1 fruit fly cellular context compared by ENCODE assay signal in the genomic region with DNA sequence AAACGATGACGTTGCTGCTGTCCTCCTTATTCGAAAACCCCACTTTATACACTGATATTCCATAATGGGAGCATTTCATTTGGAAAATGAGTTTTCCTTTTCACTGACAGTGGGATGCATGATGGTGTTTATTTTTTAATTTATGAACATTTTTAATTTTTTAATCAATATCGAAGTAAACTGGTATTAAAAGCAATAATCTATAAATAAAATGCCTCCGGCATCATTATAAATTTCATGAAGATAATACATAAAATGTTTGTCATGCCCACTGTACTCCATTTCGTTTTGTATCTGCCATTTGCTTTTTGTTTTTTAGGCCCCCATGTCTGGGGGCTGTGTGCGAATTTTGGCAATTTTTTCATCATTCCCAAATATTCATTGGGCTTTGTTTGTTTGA.
TF ChIP-seq lines count a peak whose summit lies in the region.

No protein-coding gene starts in this region.

TF ChIP-seq in whole organism, embryonic, 481 proteins besides CTCF, POLR2A, EP300 and RAD21 (continued from another document and continues in another):
- TF ChIP-seq CG8388 (GFP tag; optimal IDR thresholded peaks at IDR 0.05; lab: Kevin White, UChicago) (peak; percentile 60), Mad (GFP tag; optimal IDR thresholded peaks at IDR 0.05; lab: Kevin White, UChicago) (no peak), NC2α (GFP tag; optimal IDR thresholded peaks at IDR 0.05; lab: Kevin White, UChicago) (no peak), Ada2b (GFP tag; IDR thresholded peaks at IDR 0.05; lab: Robert Waterston, UW) (peak; percentile 50; the same call in 1 of the 2 replicates), CG5953 (GFP tag; IDR thresholded peaks at IDR 0.05; lab: Robert Waterston, UW) (peak; percentile 54; the same call in 1 of the 2 replicates), ato (GFP tag; IDR thresholded peaks at IDR 0.05; lab: Robert Waterston, UW; ENCODE audit: partially characterized antibody) (no peak), zf30C (GFP tag; optimal IDR thresholded peaks at IDR 0.05; lab: Kevin White, UChicago) (no peak), Ravus (GFP tag; IDR thresholded peaks at IDR 0.05; lab: Robert Waterston, UW) (no peak), corto (GFP tag; optimal IDR thresholded peaks at IDR 0.05; lab: Kevin White, UChicago) (no peak), wdn (GFP tag; IDR thresholded peaks at IDR 0.05; lab: Robert Waterston, UW) (peak; percentile 59; the same call in 1 of the 2 replicates), Kr (GFP tag; optimal IDR thresholded peaks at IDR 0.05; lab: Kevin White, UChicago) (no peak), CoRest (tag; optimal IDR thresholded peaks at IDR 0.05; lab: Kevin White, UChicago) (peak; percentile 56), gro (GFP tag; optimal IDR thresholded peaks at IDR 0.05; lab: Kevin White, UChicago) (peak; percentile 49), ems (GFP tag; optimal IDR thresholded peaks at IDR 0.05; lab: Kevin White, UChicago) (peak; percentile 14), croc (GFP tag; conservative IDR thresholded peaks at IDR 0.05; lab: Robert Waterston, UW) (peak; percentile 23; the same call in 1 of the 3 replicates), toy (GFP tag; IDR thresholded peaks at IDR 0.05; lab: Robert Waterston, UW) (no peak), CG15601 (tag; optimal IDR thresholded peaks at IDR 0.05; lab: Kevin White, UChicago) (peak; percentile 23), CG14667 (GFP tag; IDR thresholded peaks at IDR 0.05; lab: Robert Waterston, UW) (no peak; the same call in 1 of the 2 replicates), gcm2 (GFP tag; optimal IDR thresholded peaks at IDR 0.05; lab: Kevin White, UChicago) (no peak), Meics (GFP tag; optimal IDR thresholded peaks at IDR 0.05; lab: Kevin White, UChicago) (peak; percentile 75), D19B (GFP tag; optimal IDR thresholded peaks at IDR 0.05; lab: Kevin White, UChicago) (peak; percentile 9), sqz (GFP tag; optimal IDR thresholded peaks at IDR 0.05; lab: Kevin White, UChicago) (peak; percentile 5), CG7271 (tag; optimal IDR thresholded peaks at IDR 0.05; lab: Kevin White, UChicago) (no peak), CG17912 (GFP tag; optimal IDR thresholded peaks at IDR 0.05; lab: Kevin White, UChicago) (no peak), peb (GFP tag; IDR thresholded peaks at IDR 0.05; lab: Robert Waterston, UW) (no peak), CG12219 (GFP tag; optimal IDR thresholded peaks at IDR 0.05; lab: Kevin White, UChicago) (peak; percentile 21), Fer3 (tag; optimal IDR thresholded peaks at IDR 0.05; lab: Kevin White, UChicago) (peak; percentile 69), CG11560 (tag; IDR thresholded peaks at IDR 0.05; lab: Robert Waterston, UW) (peak; percentile 25; the same call in 1 of the 3 replicates), Sox102F (GFP tag; optimal IDR thresholded peaks at IDR 0.05; lab: Kevin White, UChicago) (peak; percentile 76), sens-2 (GFP tag; IDR thresholded peaks at IDR 0.05; lab: Robert Waterston, UW) (no peak), D19A (tag; optimal IDR thresholded peaks at IDR 0.05; lab: Kevin White, UChicago) (peak; percentile 40), Stat92E (GFP tag; optimal IDR thresholded peaks at IDR 0.05; lab: Kevin White, UChicago) (no peak), jumu (GFP tag; optimal IDR thresholded peaks at IDR 0.05; lab: Kevin White, UChicago) (no peak), nmo (GFP tag; optimal IDR thresholded peaks at IDR 0.05; lab: Kevin White, UChicago) (peak; percentile 64), p53 (GFP tag; optimal IDR thresholded peaks at IDR 0.05; lab: Kevin White, UChicago) (no peak), CG6654 (GFP tag; optimal IDR thresholded peaks at IDR 0.05; lab: Kevin White, UChicago) (no peak), trem (tag; optimal IDR thresholded peaks at IDR 0.05; lab: Kevin White, UChicago) (peak; percentile 22), Xrp1 (GFP tag; IDR thresholded peaks at IDR 0.05; lab: Robert Waterston, UW) (peak; percentile 72; the same call in 1 of the 2 replicates), CG7786 (GFP tag; optimal IDR thresholded peaks at IDR 0.05; lab: Kevin White, UChicago) (peak; percentile 25), nom (GFP tag; optimal IDR thresholded peaks at IDR 0.05; lab: Kevin White, UChicago) (no peak), CkIIα-i1 (GFP tag; IDR thresholded peaks at IDR 0.05; lab: Robert Waterston, UW) (no peak), kah (GFP tag; optimal IDR thresholded peaks at IDR 0.05; lab: Kevin White, UChicago) (no peak), CG31388 (GFP tag; optimal IDR thresholded peaks at IDR 0.05; lab: Kevin White, UChicago) (no peak), CG9876 (GFP tag; optimal IDR thresholded peaks at IDR 0.05; lab: Kevin White, UChicago) (no peak), CG12391 (tag; optimal IDR thresholded peaks at IDR 0.05; lab: Kevin White, UChicago) (peak; percentile 71), odd (GFP tag; optimal IDR thresholded peaks at IDR 0.05; lab: Kevin White, UChicago) (no peak), ase (GFP tag; IDR thresholded peaks at IDR 0.05; lab: Robert Waterston, UW) (no peak), sd (tag; optimal IDR thresholded peaks at IDR 0.05; lab: Kevin White, UChicago) (peak; percentile 16), Hr51 (GFP tag; optimal IDR thresholded peaks at IDR 0.05; lab: Kevin White, UChicago) (peak in 1 of 2 experiments; percentile 77), tx (GFP tag; optimal IDR thresholded peaks at IDR 0.05; lab: Kevin White, UChicago) (no peak), CG6854 (GFP tag; optimal IDR thresholded peaks at IDR 0.05; lab: Kevin White, UChicago) (peak; percentile 15), Ets65A (GFP tag; lab: Kevin White, UChicago) (no peak), CG18764 (GFP tag; optimal IDR thresholded peaks at IDR 0.05; lab: Kevin White, UChicago) (peak; percentile 43), Mrtf (GFP tag; IDR thresholded peaks at IDR 0.05; lab: Robert Waterston, UW) (no peak), kni (GFP tag; optimal IDR thresholded peaks at IDR 0.05; lab: Kevin White, UChicago) (no peak), CHES-1-like (GFP tag; optimal IDR thresholded peaks at IDR 0.05; lab: Kevin White, UChicago) (no peak), CG14965 (GFP tag; optimal IDR thresholded peaks at IDR 0.05; lab: Kevin White, UChicago; ENCODE audit: borderline replicate concordance) (no peak), Myb (GFP tag; optimal IDR thresholded peaks at IDR 0.05; lab: Kevin White, UChicago) (peak; percentile 8), sr (GFP tag; IDR thresholded peaks at IDR 0.05; lab: Robert Waterston, UW) (no peak), Mes4 (GFP tag; optimal IDR thresholded peaks at IDR 0.05; lab: Kevin White, UChicago) (no peak), Sin3A (optimal IDR thresholded peaks at IDR 0.05; lab: Kevin White, UChicago) (no peak), CG11093 (GFP tag; IDR thresholded peaks at IDR 0.05; lab: Robert Waterston, UW) (0 out of 3 replicates have a peak, but pooled peaks have one; percentile 34), prd (optimal IDR thresholded peaks at IDR 0.05; lab: Kevin White, UChicago) (no peak), prd (GFP tag; IDR thresholded peaks at IDR 0.05; lab: Robert Waterston, UW) (peak; percentile 67), run (tag; optimal IDR thresholded peaks at IDR 0.05; lab: Kevin White, UChicago) (peak; percentile 27), abd-A (tag; optimal IDR thresholded peaks at IDR 0.05; lab: Kevin White, UChicago) (peak; percentile 56), CG11695 (GFP tag; IDR thresholded peaks at IDR 0.05; lab: Robert Waterston, UW) (peak; percentile 83), CG7372 (GFP tag; IDR thresholded peaks at IDR 0.05; lab: Robert Waterston, UW) (peak; percentile 35; the same call in 1 of the 2 replicates), NfI (GFP tag; optimal IDR thresholded peaks at IDR 0.05; lab: Kevin White, UChicago) (peak; percentile 41), CG6683 (GFP tag; optimal IDR thresholded peaks at IDR 0.05; lab: Kevin White, UChicago) (peak; percentile 43), ab (GFP tag; optimal IDR thresholded peaks at IDR 0.05; lab: Kevin White, UChicago) (no peak), grn (GFP tag; optimal IDR thresholded peaks at IDR 0.05; lab: Kevin White, UChicago) (no peak), CG10366 (GFP tag; IDR thresholded peaks at IDR 0.05; lab: Robert Waterston, UW) (peak; percentile 66), CG14710 (tag; optimal IDR thresholded peaks at IDR 0.05; lab: Kevin White, UChicago) (peak; percentile 32), gsb-n (tag; optimal IDR thresholded peaks at IDR 0.05; lab: Kevin White, UChicago) (no peak), bcd (GFP tag; optimal IDR thresholded peaks at IDR 0.05; lab: Kevin White, UChicago) (peak; percentile 39), CG10431 (GFP tag; optimal IDR thresholded peaks at IDR 0.05; lab: Kevin White, UChicago) (no peak), insv (GFP tag; optimal IDR thresholded peaks at IDR 0.05; lab: Kevin White, UChicago) (no peak), CG7357 (GFP tag; IDR thresholded peaks at IDR 0.05; lab: Robert Waterston, UW) (0 out of 3 replicates have a peak, but pooled peaks have one; percentile 53), Atf-2 (GFP tag; optimal IDR thresholded peaks at IDR 0.05; lab: Kevin White, UChicago) (no peak), stc (GFP tag; IDR thresholded peaks at IDR 0.05; lab: Robert Waterston, UW) (peak; percentile 28; the same call in 1 of the 2 replicates), otp (GFP tag; IDR thresholded peaks at IDR 0.05; lab: Robert Waterston, UW) (0 out of 3 replicates have a peak, but pooled peaks have one; percentile 58), CG18476 (GFP tag; optimal IDR thresholded peaks at IDR 0.05; lab: Kevin White, UChicago) (peak; percentile 22), Adf1 (GFP tag; IDR thresholded peaks at IDR 0.05; lab: Robert Waterston, UW) (peak; percentile 38; the same call in 1 of the 2 replicates), CG13296 (GFP tag; optimal IDR thresholded peaks at IDR 0.05; lab: Kevin White, UChicago) (peak; percentile 62), MESR4 (GFP tag; optimal IDR thresholded peaks at IDR 0.05; lab: Kevin White, UChicago) (no peak), CG13624 (GFP tag; optimal IDR thresholded peaks at IDR 0.05; lab: Kevin White, UChicago) (peak; percentile 44), Ets97D (GFP tag; optimal IDR thresholded peaks at IDR 0.05; lab: Kevin White, UChicago) (no peak), Eip74EF (GFP tag; optimal IDR thresholded peaks at IDR 0.05; lab: Kevin White, UChicago) (peak in 1 of 2 experiments; percentile 9), bbx (GFP tag; IDR thresholded peaks at IDR 0.05; lab: Robert Waterston, UW; ENCODE audit: partially characterized antibody) (no peak), CG3726 (GFP tag; IDR thresholded peaks at IDR 0.05; lab: Robert Waterston, UW) (peak; percentile 63; the same call in 1 of the 3 replicates), lmd (GFP tag; IDR thresholded peaks at IDR 0.05; lab: Robert Waterston, UW) (peak; percentile 75), CG11504 (tag; optimal IDR thresholded peaks at IDR 0.05; lab: Kevin White, UChicago) (peak; percentile 78), her (GFP tag; optimal IDR thresholded peaks at IDR 0.05; lab: Kevin White, UChicago) (no peak), lilli (GFP tag; optimal IDR thresholded peaks at IDR 0.05; lab: Kevin White, UChicago) (peak; percentile 51), CG6765 (GFP tag; optimal IDR thresholded peaks at IDR 0.05; lab: Kevin White, UChicago) (no peak), CG14050 (GFP tag; IDR thresholded peaks at IDR 0.05; lab: Robert Waterston, UW) (peak; percentile 46; the same call in 2 of the 3 replicates), Scr (GFP tag; IDR thresholded peaks at IDR 0.05; lab: Robert Waterston, UW; ENCODE audit: partially characterized antibody) (no peak), E2f1 (GFP tag; IDR thresholded peaks at IDR 0.05; lab: Robert Waterston, UW) (peak; percentile 65), PHDP (tag; optimal IDR thresholded peaks at IDR 0.05; lab: Kevin White, UChicago) (peak; percentile 81), CG2116 (GFP tag; optimal IDR thresholded peaks at IDR 0.05; lab: Kevin White, UChicago) (peak; percentile 10), CG8924 (tag; optimal IDR thresholded peaks at IDR 0.05; lab: Kevin White, UChicago) (peak; percentile 71), CG9437 (GFP tag; optimal IDR thresholded peaks at IDR 0.05; lab: Kevin White, UChicago) (peak; percentile 29), CG2678 (tag; optimal IDR thresholded peaks at IDR 0.05; lab: Kevin White, UChicago) (peak; percentile 78), Usf (GFP tag; optimal IDR thresholded peaks at IDR 0.05; lab: Kevin White, UChicago) (no peak), sens (GFP tag; lab: Kevin White, UChicago) (peak; percentile 91), bigmax (GFP tag; optimal IDR thresholded peaks at IDR 0.05; lab: Kevin White, UChicago) (no peak), nerfin-2 (GFP tag; IDR thresholded peaks at IDR 0.05; lab: Robert Waterston, UW; ENCODE audit: partially characterized antibody) (no peak), CG12071 (GFP tag; optimal IDR thresholded peaks at IDR 0.05; lab: Kevin White, UChicago) (no peak), CG17328 (GFP tag; IDR thresholded peaks at IDR 0.05; lab: Robert Waterston, UW) (peak; percentile 52), E2f2 (GFP tag; IDR thresholded peaks at IDR 0.05; lab: Robert Waterston, UW) (0 out of 2 replicates have a peak, but pooled peaks have one; percentile 34), Jarid2 (GFP tag; optimal IDR thresholded peaks at IDR 0.05; lab: Kevin White, UChicago) (no peak), Atf6 (GFP tag; IDR thresholded peaks at IDR 0.05; lab: Robert Waterston, UW) (peak; percentile 74), Dref (GFP tag; IDR thresholded peaks at IDR 0.05; lab: Robert Waterston, UW) (no peak), chif (GFP tag; optimal IDR thresholded peaks at IDR 0.05; lab: Kevin White, UChicago) (peak in 1 of 2 experiments; percentile 22), Doc2 (GFP tag; IDR thresholded peaks at IDR 0.05; lab: Robert Waterston, UW) (no peak), Asciz (GFP tag; optimal IDR thresholded peaks at IDR 0.05; lab: Kevin White, UChicago) (peak; percentile 36), Xbp1 (GFP tag; optimal IDR thresholded peaks at IDR 0.05; lab: Kevin White, UChicago) (peak; percentile 34), CG9609 (GFP tag; optimal IDR thresholded peaks at IDR 0.05; lab: Kevin White, UChicago) (no peak), Fer1 (GFP tag; optimal IDR thresholded peaks at IDR 0.05; lab: Kevin White, UChicago) (peak; percentile 73), ro (GFP tag; IDR thresholded peaks at IDR 0.05; lab: Robert Waterston, UW) (no peak), mam (GFP tag; optimal IDR thresholded peaks at IDR 0.05; lab: Kevin White, UChicago) (peak; percentile 29), CG30431 (GFP tag; optimal IDR thresholded peaks at IDR 0.05; lab: Kevin White, UChicago) (no peak), dmrt11E (tag; optimal IDR thresholded peaks at IDR 0.05; lab: Kevin White, UChicago) (peak; percentile 36), CG34376 (GFP tag; optimal IDR thresholded peaks at IDR 0.05; lab: Kevin White, UChicago) (no peak), pum (GFP tag; optimal IDR thresholded peaks at IDR 0.05; lab: Kevin White, UChicago) (no peak)
